Worm (Caenorhabditis elegans) whole organism, L4/young adult: ENCODE measurements around the gene pals-25.

Source experiments
- W03F9.2 ChIP-seq: fragments of 150-350 bp; optimal IDR thresholded peaks from 2 replicates; lab custom pipeline; 2014; ENCODE audit warnings: missing biosample characterization, missing genetic modification characterization
- dao-5 ChIP-seq: sonication (generic microtip); optimal IDR thresholded peaks from 2 replicates; lab custom pipeline; 2016; ENCODE audit warnings: missing genotype, missing genetic modification characterization, moderate library complexity, missing compliant biosample characterization
- him-1 ChIP-seq: sonication (generic microtip); optimal IDR thresholded peaks from 2 replicates; lab custom pipeline; 2016; ENCODE audit warnings: missing genotype, missing genetic modification reagents, missing genetic modification characterization, missing compliant biosample characterization

The pals-25 gene

ce11 chrIII:184335-184734 lies 50.0 kb downstream of the pals-25 start:
- TF ChIP-seq him-1: no peak
- no peak for TF ChIP-seq W03F9.2
- TF ChIP-seq dao-5 (tag; lab: Kevin White, UChicago): no peak
